Fruit fly (Drosophila melanogaster) whole organism, embryonic: Measurements from ENCODE around the gene CG7276.

Experiments
- Atf6 ChIP-seq: fragments of 200-800 bp; sonication (Bioruptor generic); IDR thresholded peaks from 2 replicates; pipeline ENCODE4 v1.3.6; 2022; ENCODE audit warnings: missing biosample characterization, missing genetic modification characterization
- B-H2 ChIP-seq: fragments of 200-800 bp; sonication (Bioruptor generic); optimal IDR thresholded peaks from 2 replicates; lab custom pipeline; 2018; ENCODE audit warnings: missing biosample characterization, mild to moderate bottlenecking, missing genetic modification characterization
- CG11695 ChIP-seq: fragments of 200-800 bp; sonication (Bioruptor generic); IDR thresholded peaks from 3 replicates; pipeline ENCODE4 v1.3.6; 2022; ENCODE audit warnings: missing biosample characterization, missing genetic modification characterization
- CG12391 ChIP-seq: fragments of 200-800 bp; sonication (Bioruptor generic); optimal IDR thresholded peaks from 3 replicates; lab custom pipeline; 2018; ENCODE audit warnings: missing biosample characterization, mild to moderate bottlenecking, missing genetic modification characterization, moderate library complexity
- CG15073 ChIP-seq: fragments of 200-800 bp; sonication (Bioruptor generic); optimal IDR thresholded peaks from 2 replicates; lab custom pipeline; 2016; ENCODE audit warnings: missing biosample characterization, missing genetic modification characterization
- CG15514 ChIP-seq: fragments of 200-800 bp; sonication (Bioruptor generic); optimal IDR thresholded peaks from 3 replicates; lab custom pipeline; 2017; ENCODE audit warnings: missing biosample characterization, missing genetic modification characterization, mild to moderate bottlenecking, moderate library complexity, missing genetic modification reagents
- CG17328 ChIP-seq: fragments of 200-800 bp; sonication (Bioruptor generic); IDR thresholded peaks from 2 replicates; pipeline ENCODE4 v1.3.6; 2022; ENCODE audit warnings: missing biosample characterization, missing genetic modification characterization
- CG17802 ChIP-seq: fragments of 200-800 bp; sonication (Bioruptor generic); optimal IDR thresholded peaks from 2 replicates; lab custom pipeline; 2018; ENCODE audit warnings: missing biosample characterization, mild to moderate bottlenecking, missing genetic modification characterization, moderate library complexity
- CG18011 ChIP-seq: fragments of 200-800 bp; sonication (Bioruptor generic); optimal IDR thresholded peaks from 2 replicates; lab custom pipeline; 2017; ENCODE audit warnings: missing biosample characterization, missing genetic modification characterization, mild to moderate bottlenecking, moderate library complexity, missing genotype
- CG18476 ChIP-seq: fragments of 200-800 bp; sonication (Bioruptor generic); optimal IDR thresholded peaks from 2 replicates; lab custom pipeline; 2016; ENCODE audit warnings: missing biosample characterization, mild to moderate bottlenecking, missing genetic modification characterization
- CG18599 ChIP-seq: fragments of 200-800 bp; sonication (Bioruptor generic); optimal IDR thresholded peaks from 3 replicates; lab custom pipeline; 2017; ENCODE audit warnings: missing biosample characterization, missing genetic modification characterization, mild to moderate bottlenecking, moderate library complexity, missing genetic modification reagents
- CG18764 ChIP-seq: fragments of 200-800 bp; sonication (Bioruptor generic); optimal IDR thresholded peaks from 3 replicates; lab custom pipeline; 2016; ENCODE audit warnings: missing biosample characterization, missing genetic modification characterization
- CG2712 ChIP-seq: fragments of 200-800 bp; optimal IDR thresholded peaks from 3 replicates; lab custom pipeline; 2019; ENCODE audit warnings: missing biosample characterization, mild to moderate bottlenecking, missing genetic modification characterization, moderate library complexity
- CG33213 ChIP-seq: fragments of 200-800 bp; sonication (Bioruptor generic); optimal IDR thresholded peaks from 3 replicates; lab custom pipeline; 2016; ENCODE audit warnings: missing biosample characterization, missing genetic modification characterization
- CG34376 ChIP-seq: fragments of 200-800 bp; sonication (Bioruptor generic); optimal IDR thresholded peaks from 2 replicates; lab custom pipeline; 2018; ENCODE audit warnings: missing biosample characterization, mild to moderate bottlenecking, missing genetic modification characterization
- CG5180 ChIP-seq: fragments of 200-800 bp; sonication (Bioruptor generic); optimal IDR thresholded peaks from 3 replicates; lab custom pipeline; 2017; ENCODE audit warnings: missing biosample characterization, missing genetic modification characterization, mild to moderate bottlenecking, moderate library complexity, missing genetic modification reagents
- CG6254 ChIP-seq: fragments of 200-800 bp; sonication (Bioruptor generic); optimal IDR thresholded peaks from 3 replicates; lab custom pipeline; 2017; ENCODE audit warnings: mild to moderate bottlenecking, missing biosample characterization, missing genetic modification reagents, missing genetic modification characterization
- CG8281 ChIP-seq: fragments of 200-800 bp; sonication (Bioruptor generic); optimal IDR thresholded peaks from 2 replicates; lab custom pipeline; 2018; ENCODE audit warnings: missing biosample characterization, mild to moderate bottlenecking, missing genetic modification characterization, moderate library complexity
- CG8290 ChIP-seq, 3 experiments: fragments of 200-800 bp; sonication (Bioruptor generic); optimal IDR thresholded peaks; 2 replicates each; lab custom pipeline; 2016 to 2019; ENCODE audit warnings: missing biosample characterization in 3 of 3, missing genetic modification characterization in 3 of 3, mild to moderate bottlenecking in 2 of 3, moderate library complexity in 1 of 3
- CG9215 ChIP-seq: fragments of 200-800 bp; sonication (Bioruptor generic); IDR thresholded peaks from 2 replicates; pipeline ENCODE4 v1.3.6; 2022; ENCODE audit warnings: missing biosample characterization, missing genetic modification characterization
- CG9437 ChIP-seq: fragments of 200-800 bp; sonication (Bioruptor generic); optimal IDR thresholded peaks from 2 replicates; lab custom pipeline; 2018; ENCODE audit warnings: missing biosample characterization, mild to moderate bottlenecking, missing genetic modification characterization
- Dbx ChIP-seq: fragments of 200-800 bp; sonication (Bioruptor generic); IDR thresholded peaks from 3 replicates; pipeline ENCODE4 v1.3.6; 2022; ENCODE audit warnings: missing biosample characterization, missing genetic modification characterization
- GATAe ChIP-seq: fragments of 200-800 bp; sonication (Bioruptor generic); conservative IDR thresholded peaks from 2 replicates; pipeline ENCODE4 v1.3.6; 2022; ENCODE audit warnings: missing biosample characterization, missing genetic modification characterization
- HHEX ChIP-seq: fragments of 200-800 bp; sonication (Bioruptor generic); optimal IDR thresholded peaks from 3 replicates; lab custom pipeline; 2017; ENCODE audit warnings: missing biosample characterization, mild to moderate bottlenecking, missing genetic modification characterization, missing genetic modification reagents
- HmgZ ChIP-seq: fragments of 200-800 bp; sonication (Bioruptor generic); optimal IDR thresholded peaks from 2 replicates; lab custom pipeline; 2018; ENCODE audit warnings: missing biosample characterization, mild to moderate bottlenecking, missing genetic modification characterization
- Hr78 ChIP-seq, 2 experiments: fragments of 200-800 bp in 1 of 2; fragments of >200 bp in 1 of 2; sonication (Bioruptor generic) in 1 of 2; optimal IDR thresholded peaks; 2 replicates each; lab custom pipeline; 2017 to 2019; ENCODE audit warnings: missing biosample characterization in 2 of 2, missing genetic modification characterization in 2 of 2, mild to moderate bottlenecking in 1 of 2, moderate library complexity in 1 of 2
- Hsf ChIP-seq: fragments of 200-800 bp; sonication (Bioruptor generic); optimal IDR thresholded peaks from 3 replicates; lab custom pipeline; 2016; ENCODE audit warnings: missing biosample characterization, missing genetic modification characterization
- MESR4 ChIP-seq: fragments of 200-800 bp; sonication (Bioruptor generic); optimal IDR thresholded peaks from 2 replicates; lab custom pipeline; 2018; ENCODE audit warnings: missing biosample characterization, mild to moderate bottlenecking, missing genetic modification characterization, moderate library complexity
- Max ChIP-seq: fragments of 200-800 bp; sonication (Bioruptor generic); optimal IDR thresholded peaks from 2 replicates; lab custom pipeline; 2016; ENCODE audit warnings: missing biosample characterization, mild to moderate bottlenecking, missing genetic modification characterization
- Poxn ChIP-seq: fragments of 200-800 bp; sonication (Bioruptor generic); IDR thresholded peaks from 2 replicates; pipeline ENCODE4 v1.3.6; 2022; ENCODE audit warnings: missing biosample characterization, missing genetic modification characterization
- Side ChIP-seq: fragments of 200-800 bp; sonication (Bioruptor generic); optimal IDR thresholded peaks from 2 replicates; lab custom pipeline; 2016; ENCODE audit warnings: missing biosample characterization, missing genetic modification characterization
- Stat92E ChIP-seq, 3 experiments: fragments of >200 bp in 2 of 3; fragments of 200-800 bp in 1 of 3; sonication (Bioruptor generic) in 1 of 3; optimal IDR thresholded peaks; 2 replicates each; lab custom pipeline; 2017 to 2019; ENCODE audit warnings: missing biosample characterization in 3 of 3, missing genetic modification characterization in 3 of 3, mild to moderate bottlenecking in 1 of 3, moderate library complexity in 1 of 3
- Usf ChIP-seq: fragments of 200-800 bp; sonication (Bioruptor generic); optimal IDR thresholded peaks from 2 replicates; lab custom pipeline; 2017; ENCODE audit warnings: missing genotype, missing biosample characterization, missing genetic modification characterization
- YL-1 ChIP-seq: fragments of 200-800 bp; sonication (Bioruptor generic); optimal IDR thresholded peaks from 3 replicates; lab custom pipeline; 2017; ENCODE audit warnings: missing biosample characterization, mild to moderate bottlenecking, missing genetic modification characterization
- ac ChIP-seq: fragments of 200-800 bp; sonication (Bioruptor generic); optimal IDR thresholded peaks from 3 replicates; lab custom pipeline; 2017; ENCODE audit warnings: missing biosample characterization, mild to moderate bottlenecking, missing genetic modification characterization
- ash1 ChIP-seq: fragments of 200-800 bp; sonication (Bioruptor generic); optimal IDR thresholded peaks from 2 replicates; lab custom pipeline; 2018; ENCODE audit warnings: missing biosample characterization, mild to moderate bottlenecking, missing genetic modification characterization
- bsh ChIP-seq, 2 experiments: fragments of 200-800 bp; sonication (Bioruptor generic); optimal IDR thresholded peaks; 2 replicates each; lab custom pipeline; 2017 to 2018; ENCODE audit warnings: mild to moderate bottlenecking in 2 of 2, missing biosample characterization in 2 of 2, missing genetic modification characterization in 2 of 2, moderate library complexity in 1 of 2
- cad ChIP-seq: fragments of >200 bp; optimal IDR thresholded peaks from 2 replicates; lab custom pipeline; 2017; ENCODE audit warnings: missing biosample characterization, missing genetic modification characterization
- chm ChIP-seq: fragments of 200-800 bp; sonication (Bioruptor generic); IDR thresholded peaks from 2 replicates; pipeline ENCODE4 v1.3.6; 2022; ENCODE audit warnings: missing biosample characterization, missing genetic modification characterization
- da ChIP-seq: fragments of 200-800 bp; sonication (Bioruptor generic); optimal IDR thresholded peaks from 2 replicates; lab custom pipeline; 2016; ENCODE audit warnings: missing biosample characterization, missing genetic modification characterization
- dan ChIP-seq: fragments of 200-800 bp; sonication (Bioruptor generic); IDR thresholded peaks from 2 replicates; pipeline ENCODE4 v1.3.6; 2022; ENCODE audit warnings: missing biosample characterization, missing genetic modification characterization
- dimm ChIP-seq: fragments of 200-800 bp; sonication (Bioruptor generic); IDR thresholded peaks from 2 replicates; pipeline ENCODE4 v1.3.6; 2022; ENCODE audit warnings: missing biosample characterization, missing genetic modification characterization
- dysf ChIP-seq: fragments of 200-800 bp; sonication (Bioruptor generic); IDR thresholded peaks from 3 replicates; pipeline ENCODE4 v1.3.6; 2022; ENCODE audit warnings: missing biosample characterization, missing genetic modification characterization
- hth ChIP-seq: fragments of >200 bp; optimal IDR thresholded peaks from 2 replicates; lab custom pipeline; 2017; ENCODE audit warnings: inconsistent platforms
- kni ChIP-seq: fragments of 200-800 bp; sonication (Bioruptor generic); optimal IDR thresholded peaks from 3 replicates; lab custom pipeline; 2017; ENCODE audit warnings: mild to moderate bottlenecking, missing biosample characterization, missing genetic modification reagents, missing genetic modification characterization
- nom ChIP-seq: fragments of 200-800 bp; sonication (Bioruptor generic); optimal IDR thresholded peaks from 2 replicates; lab custom pipeline; 2017; ENCODE audit warnings: missing biosample characterization, missing genetic modification characterization, mild to moderate bottlenecking, moderate library complexity, missing genetic modification reagents
- salm ChIP-seq: fragments of 200-800 bp; sonication (Bioruptor generic); optimal IDR thresholded peaks from 2 replicates; lab custom pipeline; 2018; ENCODE audit warnings: missing biosample characterization, mild to moderate bottlenecking, missing genetic modification characterization
- sd ChIP-seq: fragments of 200-800 bp; sonication (Bioruptor generic); optimal IDR thresholded peaks from 3 replicates; lab custom pipeline; 2018; ENCODE audit warnings: missing biosample characterization, mild to moderate bottlenecking, missing genetic modification characterization, moderate library complexity
- usp ChIP-seq: fragments of >200 bp; optimal IDR thresholded peaks from 2 replicates; lab custom pipeline; 2017; ENCODE audit warnings: missing biosample characterization, missing genetic modification characterization

Gene CG7276

dm6 chr3L:15508233-15508632, 10.2 kb downstream of the CG7276 start, which contains the start of gene CG7841 (continued):
- TF ChIP-seq Dbx (GFP tag; lab: Robert Waterston, UW) (peak; percentile 95), B-H2 (peak; percentile 99), CG17328 (GFP tag; lab: Robert Waterston, UW) (peak; percentile 98), usp (GFP tag; lab: Kevin White, UChicago) (no peak), Max (GFP tag; lab: Kevin White, UChicago) (peak; percentile 98), CG9215 (no peak), YL-1 (peak; percentile 95), HHEX (GFP tag; lab: Kevin White, UChicago) (peak; percentile 98), Side (GFP tag; lab: Kevin White, UChicago) (peak; percentile 98), CG17802 (tag; lab: Kevin White, UChicago) (peak; percentile 85), MESR4 (GFP tag; lab: Kevin White, UChicago) (peak; percentile 79), da (GFP tag; lab: Kevin White, UChicago) (peak; percentile 94), CG18476 (GFP tag; lab: Kevin White, UChicago) (peak; percentile 97), dimm (GFP tag; lab: Robert Waterston, UW) (no peak), dan (no peak), CG18599 (GFP tag; lab: Kevin White, UChicago) (peak; percentile 99), GATAe (GFP tag; lab: Robert Waterston, UW) (no peak; the same call in 1 of the 2 replicates), Poxn (no peak), CG8281 (tag; lab: Kevin White, UChicago) (peak; percentile 89), CG2712 (tag; lab: Kevin White, UChicago) (peak; percentile 99), ash1 (GFP tag; lab: Kevin White, UChicago) (peak; percentile 95), cad (GFP tag; lab: Kevin White, UChicago) (no peak), CG18764 (GFP tag; lab: Kevin White, UChicago) (peak; percentile 94), CG12391 (peak; percentile 99), Usf (GFP tag; lab: Kevin White, UChicago) (peak; percentile 93), CG6254 (peak; percentile 96), CG15073 (GFP tag; lab: Kevin White, UChicago) (peak; percentile 61), CG18011 (GFP tag; lab: Kevin White, UChicago) (peak; percentile 91), dysf (GFP tag; lab: Robert Waterston, UW) (peak; percentile 96; the same call in 2 of the 3 replicates), nom (GFP tag; lab: Kevin White, UChicago) (peak; percentile 98), hth (lab: Kevin White, UChicago) (no peak), kni (GFP tag; lab: Kevin White, UChicago) (peak; percentile 96), HmgZ (peak; percentile 99), CG8290 (GFP tag; optimal IDR thresholded peaks at IDR 0.05; lab: Kevin White, UChicago) (peak; percentile 94), CG8290 (tag; optimal IDR thresholded peaks at IDR 0.05; lab: Kevin White, UChicago) (peak; percentile 94 to 96), CG11695 (GFP tag; lab: Robert Waterston, UW) (peak; percentile 98), Hsf (GFP tag; lab: Kevin White, UChicago) (peak; percentile 98), CG5180 (GFP tag; lab: Kevin White, UChicago) (peak; percentile 93), bsh (GFP tag; optimal IDR thresholded peaks at IDR 0.05; lab: Kevin White, UChicago) (peak; percentile 96 to 99), Atf6 (peak; percentile 98), sd (tag; lab: Kevin White, UChicago) (peak; percentile 90), CG34376 (peak; percentile 99), CG33213 (GFP tag; lab: Kevin White, UChicago) (peak; percentile 97), salm (tag; lab: Kevin White, UChicago) (peak; percentile 98), CG9437 (peak; percentile 90), Stat92E (GFP tag; optimal IDR thresholded peaks at IDR 0.05; lab: Kevin White, UChicago) (peak in 1 of 3 experiments; percentile 95), Hr78 (GFP tag; optimal IDR thresholded peaks at IDR 0.05; lab: Kevin White, UChicago) (peak in 1 of 2 experiments; percentile 90), CG15514 (GFP tag; lab: Kevin White, UChicago) (peak; percentile 95), chm (GFP tag; lab: Robert Waterston, UW) (peak; percentile 98), ac (GFP tag; lab: Kevin White, UChicago) (peak; percentile 95)
